Worm (Caenorhabditis elegans) whole organism, young adult: ENCODE results near the gene R02D1.2.

Experiments
- C06A6.2 ChIP-seq: fragments of 200-800 bp; sonication (Bioruptor generic); conservative IDR thresholded peaks from 2 replicates; pipeline ENCODE4 v1.3.6; 2022; ENCODE audit warnings: missing genetic modification characterization, missing compliant biosample characterization
- D2030.7 ChIP-seq: fragments of 200-800 bp; sonication (Bioruptor generic); IDR thresholded peaks from 2 replicates; pipeline ENCODE4 v1.3.6; 2022; ENCODE audit warnings: missing genetic modification reagents, missing genetic modification characterization, missing compliant biosample characterization
- F39B2.1 ChIP-seq: fragments of 200-800 bp; sonication (Bioruptor generic); IDR thresholded peaks from 2 replicates; pipeline ENCODE4 v1.3.6; 2022; ENCODE audit warnings: missing genetic modification reagents, missing genetic modification characterization, missing compliant biosample characterization
- F57C9.4 ChIP-seq: sonication (generic microtip); optimal IDR thresholded peaks from 2 replicates; lab custom pipeline; 2017; ENCODE audit warnings: mild to moderate bottlenecking, missing genetic modification characterization, missing compliant biosample characterization
- aptf-3 ChIP-seq: fragments of 200-800 bp; sonication (Bioruptor generic); IDR thresholded peaks from 2 replicates; pipeline ENCODE4 v1.3.6; 2022; ENCODE audit warnings: missing genetic modification characterization, missing compliant biosample characterization
- atf-7 ChIP-seq: sonication (generic microtip); optimal IDR thresholded peaks from 2 replicates; lab custom pipeline; 2017; ENCODE audit warnings: mild to moderate bottlenecking, missing genetic modification characterization, missing compliant biosample characterization
- egrh-3 ChIP-seq: fragments of 200-800 bp; sonication (Bioruptor generic); IDR thresholded peaks from 2 replicates; pipeline ENCODE4 v1.3.6; 2022; ENCODE audit warnings: missing genetic modification reagents, missing genetic modification characterization, missing compliant biosample characterization
- let-526 ChIP-seq: fragments of 200-800 bp; sonication (Bioruptor generic); IDR thresholded peaks from 2 replicates; pipeline ENCODE4 v1.3.6; 2022; ENCODE audit warnings: missing genetic modification reagents, missing genetic modification characterization, missing compliant biosample characterization
- sea-2 ChIP-seq: fragments of 200-800 bp; sonication (Bioruptor generic); IDR thresholded peaks from 2 replicates; pipeline ENCODE4 v1.3.6; 2022; ENCODE audit warnings: missing genetic modification characterization, missing compliant biosample characterization
- tbx-9 ChIP-seq: sonication (generic microtip); optimal IDR thresholded peaks from 2 replicates; lab custom pipeline; 2016; ENCODE audit warnings: borderline replicate concordance, missing genetic modification characterization, inconsistent platforms, missing compliant biosample characterization
- unc-62 ChIP-seq: fragments of 150-350 bp; optimal IDR thresholded peaks from 2 replicates; lab custom pipeline; 2014; ENCODE audit warnings: missing biosample characterization, missing genetic modification reagents, missing genetic modification characterization
- ztf-26 ChIP-seq: sonication (generic microtip); optimal IDR thresholded peaks from 2 replicates; lab custom pipeline; 2017; ENCODE audit warnings: missing genetic modification characterization, missing compliant biosample characterization
- ztf-6 ChIP-seq: fragments of 200-800 bp; sonication (Bioruptor generic); IDR thresholded peaks from 2 replicates; pipeline ENCODE4 v1.3.6; 2022; ENCODE audit warnings: missing genetic modification reagents, missing genetic modification characterization, missing compliant biosample characterization

- TF ChIP-seq C06A6.2 (GFP tag; lab: Robert Waterston, UW) (no peak), ztf-26 (no peak), D2030.7 (GFP tag; lab: Robert Waterston, UW) (no peak), ztf-6 (GFP tag; lab: Robert Waterston, UW) (no peak), atf-7 (tag; lab: Kevin White, UChicago) (no peak), tbx-9 (no peak), aptf-3 (GFP tag; lab: Robert Waterston, UW) (no peak), unc-62 (GFP tag; lab: Kevin White, UChicago) (no peak), F57C9.4 (tag; lab: Kevin White, UChicago) (no peak), egrh-3 (no peak), F39B2.1 (GFP tag; lab: Robert Waterston, UW) (no peak), sea-2 (GFP tag; lab: Robert Waterston, UW) (no peak), let-526 (GFP tag; lab: Robert Waterston, UW) (no peak)
Measured at ce11 chrV:4339479-4339878, 16.9 kb upstream of the R02D1.2 start.
